Worm (Caenorhabditis elegans) whole organism, L4 larva: Measurements from ENCODE around the gene F12A10.8.

Source experiments
- D1046.2 ChIP-seq: fragments of 200-800 bp; sonication (Bioruptor generic); IDR thresholded peaks from 2 replicates; pipeline ENCODE4 v1.3.6; 2022; ENCODE audit warnings: missing genetic modification characterization, missing compliant biosample characterization
- F26F4.8 ChIP-seq: fragments of 200-800 bp; sonication (Bioruptor generic); conservative IDR thresholded peaks from 2 replicates; pipeline ENCODE4 v1.3.6; 2022; ENCODE audit warnings: missing genetic modification characterization, missing compliant biosample characterization
- F44E2.7 ChIP-seq: fragments of 200-800 bp; sonication (Bioruptor generic); IDR thresholded peaks from 2 replicates; pipeline ENCODE4 v2.1.2; 2022; ENCODE audit warnings: missing genetic modification characterization, missing compliant biosample characterization
- F49E8.2 ChIP-seq: sonication (generic microtip); optimal IDR thresholded peaks from 2 replicates; lab custom pipeline; 2016; ENCODE audit warnings: missing compliant biosample characterization, mild to moderate bottlenecking, missing genetic modification characterization, borderline replicate concordance
- T26A8.4 ChIP-seq: fragments of 200-800 bp; sonication (Bioruptor generic); IDR thresholded peaks from 2 replicates; pipeline ENCODE4 v1.3.6; 2022; ENCODE audit warnings: missing genetic modification characterization, missing compliant biosample characterization
- Y105C5A.15 ChIP-seq: fragments of 200-800 bp; sonication (Bioruptor generic); IDR thresholded peaks from 2 replicates; pipeline ENCODE4 v1.3.6; 2022; ENCODE audit warnings: missing genetic modification characterization, missing compliant biosample characterization
- Y48G9A.11 ChIP-seq: fragments of 200-800 bp; sonication (Bioruptor generic); IDR thresholded peaks from 2 replicates; pipeline ENCODE4 v1.3.6; 2022; ENCODE audit warnings: missing genetic modification reagents, missing genetic modification characterization, missing compliant biosample characterization
- Y5F2A.4 ChIP-seq: fragments of 200-800 bp; sonication (Bioruptor generic); optimal IDR thresholded peaks from 2 replicates; lab custom pipeline; 2018; ENCODE audit warnings: mild to moderate bottlenecking, missing genetic modification characterization, missing compliant biosample characterization
- Y75B8A.6 ChIP-seq: fragments of 200-800 bp; sonication (Bioruptor generic); IDR thresholded peaks from 2 replicates; pipeline ENCODE4 v1.3.6; 2022; ENCODE audit warnings: missing genetic modification reagents, missing genetic modification characterization, missing compliant biosample characterization
- aha-1 ChIP-seq: fragments of 150-350 bp; peaks from one replicate; lab custom pipeline; 2014; ENCODE audit warnings: missing biosample characterization, missing genetic modification characterization
- aly-2 ChIP-seq: sonication (generic microtip); optimal IDR thresholded peaks from 2 replicates; lab custom pipeline; 2018; ENCODE audit warnings: missing biosample characterization, missing genetic modification characterization
- ceh-20 ChIP-seq: fragments of 200-800 bp; sonication (Bioruptor generic); IDR thresholded peaks from 2 replicates; pipeline ENCODE4 v1.3.6; 2022; ENCODE audit warnings: missing genetic modification reagents, missing genetic modification characterization, missing compliant biosample characterization
- daf-8 ChIP-seq: fragments of 200-800 bp; sonication (Bioruptor generic); IDR thresholded peaks from 2 replicates; pipeline ENCODE4 v1.3.6; 2022; ENCODE audit warnings: missing genetic modification characterization, missing compliant biosample characterization
- dmd-8 ChIP-seq: fragments of 200-800 bp; sonication (Bioruptor generic); IDR thresholded peaks from 2 replicates; pipeline ENCODE4 v1.3.6; 2022; ENCODE audit warnings: missing genetic modification characterization, missing compliant biosample characterization
- dmd-9 ChIP-seq: fragments of 200-800 bp; sonication (Bioruptor generic); IDR thresholded peaks from 2 replicates; pipeline ENCODE4 v1.3.6; 2022; ENCODE audit warnings: missing genetic modification reagents, missing genetic modification characterization, missing compliant biosample characterization
- hif-1 ChIP-seq, 2 experiments: sonication (generic microtip); optimal IDR thresholded peaks; 2 replicates each; lab custom pipeline; 2016 to 2017; ENCODE audit warnings: missing compliant biosample characterization in 2 of 2, missing genetic modification characterization in 2 of 2, missing genetic modification reagents in 2 of 2, missing genotype in 2 of 2, mild to moderate bottlenecking in 1 of 2
- hlh-30 ChIP-seq: sonication (generic microtip); optimal IDR thresholded peaks from 2 replicates; lab custom pipeline; 2017; ENCODE audit warnings: antibody characterized with exemption, mild to moderate bottlenecking, missing genetic modification characterization, missing compliant biosample characterization; ENCODE audit not compliant: insufficient read depth
- lim-7 ChIP-seq: fragments of 200-800 bp; sonication (Bioruptor generic); IDR thresholded peaks from 2 replicates; pipeline ENCODE4 v1.3.6; 2022; ENCODE audit warnings: missing genetic modification characterization, missing compliant biosample characterization
- lir-3 ChIP-seq: sonication (generic microtip); optimal IDR thresholded peaks from 2 replicates; lab custom pipeline; 2016; ENCODE audit warnings: mild to moderate bottlenecking, missing genetic modification characterization, missing compliant biosample characterization
- madf-9 ChIP-seq: fragments of 200-800 bp; sonication (Bioruptor generic); conservative IDR thresholded peaks from 2 replicates; pipeline ENCODE4 v1.3.6; 2022; ENCODE audit warnings: missing genetic modification reagents, missing genetic modification characterization, missing compliant biosample characterization
- mes-2 ChIP-seq: sonication (generic microtip); optimal IDR thresholded peaks from 2 replicates; lab custom pipeline; 2016; ENCODE audit warnings: missing genotype, mild to moderate bottlenecking, missing genetic modification characterization, missing compliant biosample characterization; ENCODE audit not compliant: poor library complexity, severe bottlenecking
- nhr-102 ChIP-seq: sonication (generic microtip); optimal IDR thresholded peaks from 2 replicates; lab custom pipeline; 2016; ENCODE audit warnings: mild to moderate bottlenecking, missing genetic modification characterization, moderate library complexity, missing compliant biosample characterization
- nhr-111 ChIP-seq: fragments of 200-800 bp; sonication (Bioruptor generic); optimal IDR thresholded peaks from 2 replicates; lab custom pipeline; 2018; ENCODE audit warnings: mild to moderate bottlenecking, missing genetic modification characterization, missing compliant biosample characterization
- nhr-41 ChIP-seq: fragments of 200-800 bp; sonication (Bioruptor generic); IDR thresholded peaks from 2 replicates; pipeline ENCODE4 v1.3.6; 2022; ENCODE audit warnings: missing genetic modification reagents, missing genetic modification characterization, missing compliant biosample characterization
- php-3 ChIP-seq: fragments of 200-800 bp; sonication (Bioruptor generic); IDR thresholded peaks from 2 replicates; pipeline ENCODE4 v1.3.6; 2022; ENCODE audit warnings: missing genetic modification reagents, missing genetic modification characterization, missing compliant biosample characterization
- sdz-12 ChIP-seq: fragments of 200-800 bp; sonication (Bioruptor generic); optimal IDR thresholded peaks from 2 replicates; lab custom pipeline; 2018; ENCODE audit warnings: mild to moderate bottlenecking, missing genetic modification characterization, missing compliant biosample characterization
- skn-1 ChIP-seq: fragments of 150-350 bp; optimal IDR thresholded peaks from 2 replicates; lab custom pipeline; 2014; ENCODE audit warnings: missing biosample characterization, missing genetic modification characterization
- snpc-4 ChIP-seq: fragments of 150-350 bp; optimal IDR thresholded peaks from 2 replicates; lab custom pipeline; 2014; ENCODE audit warnings: missing biosample characterization, missing genetic modification characterization
- spr-3 ChIP-seq: fragments of 200-800 bp; sonication (Bioruptor generic); optimal IDR thresholded peaks from 2 replicates; lab custom pipeline; 2018; ENCODE audit warnings: mild to moderate bottlenecking, missing genetic modification characterization, missing compliant biosample characterization
- unc-130 ChIP-seq: sonication (generic microtip); optimal IDR thresholded peaks from 2 replicates; lab custom pipeline; 2016; ENCODE audit warnings: missing genetic modification reagents, missing genetic modification characterization, missing compliant biosample characterization
- unc-62 ChIP-seq, 3 experiments: fragments of 150-350 bp in 1 of 3; sonication (generic microtip); optimal IDR thresholded peaks in 2 of 3; peaks in 1 of 3; 1 replicate in 1 of 3; 2 replicates in 2 of 3; lab custom pipeline; 2014 to 2017; ENCODE audit warnings: missing biosample characterization in 3 of 3, missing genetic modification characterization in 3 of 3, missing genetic modification reagents in 3 of 3, missing genotype in 1 of 3
- zag-1 ChIP-seq: fragments of 150-350 bp; optimal IDR thresholded peaks from 2 replicates; lab custom pipeline; 2014; ENCODE audit warnings: missing biosample characterization, missing genetic modification characterization
- zfp-2 ChIP-seq: sonication (generic microtip); optimal IDR thresholded peaks from 2 replicates; lab custom pipeline; 2016; ENCODE audit warnings: mild to moderate bottlenecking, missing genetic modification characterization, missing compliant biosample characterization
- ztf-11 ChIP-seq: fragments of 150-350 bp; optimal IDR thresholded peaks from 2 replicates; lab custom pipeline; 2014; ENCODE audit warnings: missing biosample characterization, missing genetic modification characterization

F12A10.8 gene

ce11 chrII:5487844-5488243 is 13.0 kb downstream of the F12A10.8 start, which contains the start of gene nep-5:
Gene nep-5, plus strand, starts transcription at chrII:5488144.
- TF ChIP-seq skn-1 (tag; lab: Kevin White, UChicago), result no peak
- no peak for TF ChIP-seq php-3
- no peak for TF ChIP-seq dmd-9 (GFP tag; lab: Robert Waterston, UW)
- TF ChIP-seq daf-8, result no peak

DNA sequence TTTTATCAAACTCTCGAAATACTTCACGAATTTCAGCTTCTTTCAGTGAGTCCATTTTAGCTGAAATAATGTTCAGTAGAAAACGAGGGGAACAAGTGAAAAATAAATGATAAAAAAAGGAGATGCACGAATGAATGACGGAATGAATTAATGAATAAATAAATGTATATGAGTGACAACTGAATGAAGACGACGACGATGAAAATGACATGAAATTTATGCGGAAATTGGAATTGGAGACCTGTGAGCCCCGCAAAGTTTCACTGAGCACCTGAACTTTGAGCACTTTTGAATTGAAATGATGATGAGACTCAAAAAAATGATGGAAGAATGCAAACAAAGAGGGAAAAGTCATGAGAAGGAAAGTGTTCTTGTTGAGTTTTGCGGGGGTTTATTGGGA is 18.9 kb downstream of the F12A10.8 start, which contains the start of gene cal-8:
TSS of gene cal-8 (minus strand) at position 60 of the 400 bp plus-strand sequence.
- peak in 1 of 2 experiments; percentile 98 for TF ChIP-seq unc-62 (GFP tag; optimal IDR thresholded peaks at IDR 0.05 in 1 of 2; lab: Kevin White, UChicago)
- no peak for TF ChIP-seq unc-62 (tag; optimal IDR thresholded peaks at IDR 0.05; lab: Kevin White, UChicago)
- TF ChIP-seq hif-1 (tag; optimal IDR thresholded peaks at IDR 0.05; lab: Kevin White, UChicago), result no peak

DNA sequence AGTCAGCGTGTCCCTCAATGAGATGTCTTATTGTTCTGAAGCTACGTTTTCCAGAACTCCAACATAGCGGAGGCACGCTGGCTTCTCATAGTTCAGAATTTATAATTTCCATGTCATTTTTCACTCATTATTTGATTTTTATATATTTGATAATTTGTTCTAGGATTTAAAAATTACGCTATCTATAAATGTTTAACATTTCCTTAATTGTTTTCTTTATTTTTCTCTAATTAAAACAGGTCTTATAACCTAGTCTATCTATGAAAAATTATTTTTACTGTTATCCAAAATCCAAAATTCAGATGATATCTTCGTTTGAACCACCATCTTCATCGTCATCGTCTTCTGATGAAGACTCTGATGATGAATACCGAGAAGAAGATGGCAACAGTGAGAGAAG is 22.5 kb downstream of the F12A10.8 start, which contains the start of gene F56D1.1:
TSS of gene F56D1.1 (plus strand) at position 301 of the 400 bp plus-strand sequence.
- no peak for TF ChIP-seq D1046.2 (GFP tag; lab: Robert Waterston, UW)
- TF ChIP-seq hlh-30 (tag; lab: Kevin White, UChicago), result no peak
- no peak for TF ChIP-seq madf-9 (GFP tag; lab: Robert Waterston, UW)
- TF ChIP-seq nhr-41 (GFP tag; lab: Robert Waterston, UW), result no peak
- TF ChIP-seq aly-2 (tag; lab: Kevin White, UChicago), result no peak
- no peak for TF ChIP-seq F49E8.2 (tag; lab: Kevin White, UChicago)
- TF ChIP-seq F44E2.7, result no peak
- no peak for TF ChIP-seq zag-1 (tag; lab: Kevin White, UChicago)
- TF ChIP-seq dmd-8, result no peak
- TF ChIP-seq Y75B8A.6 (GFP tag; lab: Robert Waterston, UW), result no peak
- TF ChIP-seq Y48G9A.11 (GFP tag; lab: Robert Waterston, UW), result no peak
- TF ChIP-seq ceh-20, result no peak
- TF ChIP-seq php-3, result no peak
- TF ChIP-seq spr-3 (GFP tag; lab: Kevin White, UChicago), result no peak
- TF ChIP-seq unc-130 (GFP tag; lab: Kevin White, UChicago), result no peak
- TF ChIP-seq sdz-12 (GFP tag; lab: Kevin White, UChicago), result no peak
- no peak for TF ChIP-seq F26F4.8 (GFP tag; lab: Robert Waterston, UW)
- no peak for TF ChIP-seq snpc-4 (tag; lab: Kevin White, UChicago)
- TF ChIP-seq dmd-9 (GFP tag; lab: Robert Waterston, UW), result no peak
- TF ChIP-seq daf-8, result no peak

DNA sequence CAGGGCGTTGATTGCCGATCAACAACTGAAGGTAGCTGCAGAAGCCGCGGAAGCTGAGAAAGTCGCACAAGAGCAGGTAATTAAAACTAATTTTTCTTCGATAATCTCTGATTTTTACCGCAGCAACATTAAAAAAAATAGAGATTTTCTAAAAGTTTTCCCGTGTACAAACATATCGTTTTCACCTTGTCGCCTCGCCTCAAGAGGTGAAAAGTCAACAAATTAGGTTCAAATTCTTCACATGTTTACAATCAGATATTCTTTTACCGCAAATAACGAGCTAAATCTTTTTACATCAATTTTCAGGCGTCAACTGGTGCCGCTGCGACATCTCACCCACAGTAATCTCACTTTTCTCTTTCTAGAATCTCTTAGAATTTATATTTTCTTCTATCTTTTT is 25.9 kb downstream of the F12A10.8 start, which contains the start of gene ilcr-2:
TSS of gene ilcr-2 (plus strand) at position 301 of the 400 bp plus-strand sequence.
- no peak for TF ChIP-seq T26A8.4 (GFP tag; lab: Robert Waterston, UW)
- no peak for TF ChIP-seq nhr-102
- TF ChIP-seq Y48G9A.11 (GFP tag; lab: Robert Waterston, UW), result no peak
- no peak for TF ChIP-seq mes-2
- no peak for TF ChIP-seq aha-1
- no peak for TF ChIP-seq Y5F2A.4 (GFP tag; lab: Kevin White, UChicago)
- no peak for TF ChIP-seq lim-7
- no peak for TF ChIP-seq ztf-11 (tag; lab: Kevin White, UChicago)
- TF ChIP-seq lir-3 (tag; lab: Kevin White, UChicago), result no peak
- TF ChIP-seq nhr-41 (GFP tag; lab: Robert Waterston, UW), result no peak
- TF ChIP-seq nhr-111 (GFP tag; lab: Kevin White, UChicago), result no peak
- no peak for TF ChIP-seq zfp-2 (tag; lab: Kevin White, UChicago)
- TF ChIP-seq Y105C5A.15, result no peak
- TF ChIP-seq, all 104 proteins: peak for 0
